Worm (Caenorhabditis elegans) whole organism, young adult: ENCODE measurements around the gene glit-1.

ENCODE experiments used
- C06A6.2 ChIP-seq: fragments of 200-800 bp; sonication (Bioruptor generic); conservative IDR thresholded peaks from 2 replicates; pipeline ENCODE4 v1.3.6; 2022; ENCODE audit warnings: missing genetic modification characterization, missing compliant biosample characterization
- Y53G8AR.9 ChIP-seq: fragments of 200-800 bp; sonication (Bioruptor generic); conservative IDR thresholded peaks from 2 replicates; pipeline ENCODE4 v1.3.6; 2022; ENCODE audit warnings: missing genetic modification reagents, missing genetic modification characterization, missing compliant biosample characterization
- hrde-1 ChIP-seq: sonication (generic microtip); optimal IDR thresholded peaks from 2 replicates; lab custom pipeline; 2016; ENCODE audit warnings: missing genetic modification characterization, mild to moderate bottlenecking, missing compliant biosample characterization, moderate library complexity, missing genotype, missing genetic modification reagents, borderline replicate concordance
- nfyb-1 ChIP-seq: fragments of 200-800 bp; sonication (Bioruptor generic); IDR thresholded peaks from 2 replicates; pipeline ENCODE4 v1.3.6; 2022; ENCODE audit warnings: missing genetic modification reagents, missing genetic modification characterization, missing compliant biosample characterization
- nhr-90 ChIP-seq: sonication (generic microtip); optimal IDR thresholded peaks from 2 replicates; lab custom pipeline; 2016; ENCODE audit warnings: missing genotype, mild to moderate bottlenecking, missing genetic modification characterization, missing compliant biosample characterization
- pha-4 ChIP-seq: fragments of 150-350 bp; sonication (generic microtip); optimal IDR thresholded peaks from 2 replicates; lab custom pipeline; 2014; ENCODE audit warnings: missing biosample characterization, missing genetic modification reagents, missing genetic modification characterization
- sea-2 ChIP-seq: fragments of 200-800 bp; sonication (Bioruptor generic); IDR thresholded peaks from 2 replicates; pipeline ENCODE4 v1.3.6; 2022; ENCODE audit warnings: missing genetic modification characterization, missing compliant biosample characterization
- zfh-2 ChIP-seq: fragments of 200-800 bp; sonication (Bioruptor generic); conservative IDR thresholded peaks from 2 replicates; pipeline ENCODE4 v1.3.6; 2022; ENCODE audit warnings: missing genetic modification reagents, missing genetic modification characterization, missing compliant biosample characterization
- ztf-18 ChIP-seq: sonication (generic microtip); optimal IDR thresholded peaks from 2 replicates; lab custom pipeline; 2016; ENCODE audit warnings: missing genotype, mild to moderate bottlenecking, missing genetic modification characterization, missing compliant biosample characterization
- ztf-26 ChIP-seq: sonication (generic microtip); optimal IDR thresholded peaks from 2 replicates; lab custom pipeline; 2017; ENCODE audit warnings: missing genetic modification characterization, missing compliant biosample characterization

DNA sequence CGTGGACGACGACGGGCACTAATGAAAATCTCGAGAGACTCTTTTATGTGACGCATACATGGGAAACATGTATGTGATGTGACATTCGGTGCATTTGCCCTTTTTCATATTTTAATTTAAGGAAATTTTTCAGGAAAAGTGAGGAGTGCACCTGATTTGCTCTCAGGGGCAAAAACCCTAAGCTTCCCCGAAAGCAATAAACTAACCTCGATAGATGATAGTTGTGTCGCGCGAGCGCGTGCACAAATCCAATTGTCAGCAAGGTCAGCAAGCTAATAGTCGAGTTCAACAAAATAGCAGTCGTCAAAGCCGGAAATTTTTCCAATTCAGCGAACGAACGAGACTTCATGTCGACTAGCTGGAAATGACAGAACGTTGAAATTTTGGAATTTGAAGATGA, 6.0 kb downstream of the glit-1 start:
- TF ChIP-seq pha-4 (tag; lab: Kevin White, UChicago): no peak
- TF ChIP-seq C06A6.2 (GFP tag; lab: Robert Waterston, UW): no peak
- TF ChIP-seq ztf-18: no peak
- TF ChIP-seq nfyb-1 (GFP tag; lab: Robert Waterston, UW): no peak
- no peak for TF ChIP-seq hrde-1
- TF ChIP-seq Y53G8AR.9 (GFP tag; lab: Robert Waterston, UW): no peak
- no peak for TF ChIP-seq sea-2 (GFP tag; lab: Robert Waterston, UW)
- no peak for TF ChIP-seq ztf-26 (tag; lab: Kevin White, UChicago)
- TF ChIP-seq zfh-2 (GFP tag; lab: Robert Waterston, UW): no peak
- TF ChIP-seq nhr-90: no peak
